Worm (Caenorhabditis elegans): ENCODE measurements around the gene T20B12.4.

DNA sequence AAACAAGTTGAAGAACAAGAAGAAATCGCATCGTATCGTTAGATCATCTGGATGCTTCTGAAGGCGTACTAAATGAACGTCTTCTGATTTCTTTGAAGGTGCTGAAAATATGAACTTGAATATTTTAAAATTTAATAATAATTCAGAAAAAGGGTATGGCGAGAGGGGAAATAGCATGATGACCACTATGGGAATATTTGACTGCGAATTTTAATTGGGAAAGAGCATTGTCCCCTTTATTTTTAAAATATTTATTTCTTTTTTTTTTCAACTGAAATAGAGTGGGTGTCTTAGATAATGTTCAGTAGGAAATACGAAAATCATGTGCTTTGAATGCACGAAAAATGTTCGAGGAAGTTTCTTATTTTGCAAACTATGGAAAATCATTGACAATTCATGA, 27.8 kb downstream of the T20B12.4 start, which contains the start of gene lgc-50:
- TF ChIP-seq dao-5 (tag; optimal IDR thresholded peaks at IDR 0.05) (no peak), him-1 (tag; optimal IDR thresholded peaks at IDR 0.05) (no peak)

Data from whole organism, L4/young adult.